Worm (Caenorhabditis elegans): ENCODE results near the gene sdz-19.

ce11 chrX:12480447-12480998 is 22.6 kb downstream of the sdz-19 start, which contains the start of gene atf-6:
- TF ChIP-seq med-1 (GFP tag; optimal IDR thresholded peaks at IDR 0.05; ENCODE audit: insufficient read depth) (no peak), ref-1 (GFP tag; conservative IDR thresholded peaks at IDR 0.05) (0 out of 2 replicates have a peak, but pooled peaks have one; percentile 37), T22C8.4 (GFP tag; IDR thresholded peaks at IDR 0.05) (no peak), ztf-29 (GFP tag; IDR thresholded peaks at IDR 0.05) (no peak), flt-1 (GFP tag; IDR thresholded peaks at IDR 0.05) (peak; percentile 74), cog-1 (tag; optimal IDR thresholded peaks at IDR 0.05) (peak; percentile 63), tab-1 (GFP tag; IDR thresholded peaks at IDR 0.05) (0 out of 2 replicates have a peak, but pooled peaks have one; percentile 69), ztf-23 (GFP tag; IDR thresholded peaks at IDR 0.05) (0 out of 2 replicates have a peak, but pooled peaks have one; percentile 50)

All from whole organism, midembryonic.